Worm (Caenorhabditis elegans) whole organism, mixed stage, embryonic: ENCODE data around the gene F12A10.6.

Experiments
- M03D4.4 ChIP-seq: sonication (generic microtip); optimal IDR thresholded peaks from 2 replicates; lab custom pipeline; 2017; ENCODE audit warnings: mild to moderate bottlenecking, missing genetic modification characterization, missing compliant biosample characterization
- bed-3 ChIP-seq: fragments of 200-800 bp; sonication (Bioruptor generic); optimal IDR thresholded peaks from 3 replicates; lab custom pipeline; 2018; ENCODE audit warnings: mild to moderate bottlenecking, missing genetic modification characterization, moderate library complexity, missing compliant biosample characterization
- blmp-1 ChIP-seq: fragments of 150-350 bp; optimal IDR thresholded peaks from 2 replicates; lab custom pipeline; 2014; ENCODE audit warnings: missing biosample characterization, missing genetic modification characterization
- ceh-39 ChIP-seq: fragments of 150-350 bp; optimal IDR thresholded peaks from 2 replicates; lab custom pipeline; 2014; ENCODE audit warnings: missing biosample characterization, missing genetic modification characterization
- ceh-43 ChIP-seq: fragments of 200-800 bp; sonication (Bioruptor generic); optimal IDR thresholded peaks from 2 replicates; lab custom pipeline; 2018; ENCODE audit warnings: mild to moderate bottlenecking, missing genetic modification characterization, moderate library complexity, missing compliant biosample characterization
- ceh-83 ChIP-seq: fragments of 200-800 bp; sonication (Bioruptor generic); optimal IDR thresholded peaks from 2 replicates; lab custom pipeline; 2018; ENCODE audit warnings: mild to moderate bottlenecking, missing genetic modification characterization, missing compliant biosample characterization
- ces-1 ChIP-seq: fragments of 150-350 bp; optimal IDR thresholded peaks from 2 replicates; lab custom pipeline; 2014; ENCODE audit warnings: missing biosample characterization, missing genetic modification reagents, missing genetic modification characterization
- cnd-1 ChIP-seq: fragments of 200-800 bp; sonication (Bioruptor generic); optimal IDR thresholded peaks from 2 replicates; lab custom pipeline; 2018; ENCODE audit warnings: mild to moderate bottlenecking, missing genetic modification characterization, missing compliant biosample characterization
- drap-1 ChIP-seq: fragments of 200-800 bp; sonication (Bioruptor generic); optimal IDR thresholded peaks from 3 replicates; lab custom pipeline; 2018; ENCODE audit warnings: mild to moderate bottlenecking, missing genetic modification characterization, missing compliant biosample characterization
- elt-1 ChIP-seq: sonication (generic microtip); optimal IDR thresholded peaks from 2 replicates; lab custom pipeline; 2017; ENCODE audit warnings: missing genetic modification characterization, mild to moderate bottlenecking, missing compliant biosample characterization, antibody characterized with exemption, moderate library complexity, borderline replicate concordance; ENCODE audit not compliant: insufficient read depth
- elt-3 ChIP-seq: fragments of 150-350 bp; optimal IDR thresholded peaks from 2 replicates; lab custom pipeline; 2014; ENCODE audit warnings: missing biosample characterization, missing genetic modification characterization
- flh-1 ChIP-seq: fragments of 200-800 bp; sonication (Bioruptor generic); optimal IDR thresholded peaks from 2 replicates; lab custom pipeline; 2018; ENCODE audit warnings: mild to moderate bottlenecking, missing genetic modification characterization, moderate library complexity, missing compliant biosample characterization
- ham-2 ChIP-seq: fragments of 200-800 bp; sonication (Bioruptor generic); optimal IDR thresholded peaks from 2 replicates; lab custom pipeline; 2018; ENCODE audit warnings: mild to moderate bottlenecking, missing genetic modification characterization, missing compliant biosample characterization
- hlh-1 ChIP-seq: fragments of 150-350 bp; optimal IDR thresholded peaks from 2 replicates; lab custom pipeline; 2014; ENCODE audit warnings: missing biosample characterization, missing genetic modification reagents, missing genetic modification characterization
- lin-13 ChIP-seq: fragments of 150-350 bp; optimal IDR thresholded peaks from 2 replicates; lab custom pipeline; 2014; ENCODE audit warnings: missing biosample characterization, missing genetic modification characterization
- lin-32 ChIP-seq: fragments of 200-800 bp; sonication (Bioruptor generic); optimal IDR thresholded peaks from 2 replicates; lab custom pipeline; 2018; ENCODE audit warnings: mild to moderate bottlenecking, missing genetic modification characterization, missing compliant biosample characterization
- lsy-2 ChIP-seq: fragments of 150-350 bp; optimal IDR thresholded peaks from 2 replicates; lab custom pipeline; 2014; ENCODE audit warnings: missing biosample characterization, missing genetic modification characterization
- mab-5 ChIP-seq: fragments of 150-350 bp; optimal IDR thresholded peaks from 2 replicates; lab custom pipeline; 2014; ENCODE audit warnings: missing biosample characterization, missing genetic modification characterization
- mep-1 ChIP-seq: fragments of 150-350 bp; optimal IDR thresholded peaks from 2 replicates; lab custom pipeline; 2017; ENCODE audit warnings: missing biosample characterization, missing genetic modification reagents, missing genetic modification characterization, inconsistent platforms
- mls-2 ChIP-seq: sonication (generic microtip); optimal IDR thresholded peaks from 2 replicates; lab custom pipeline; 2016; ENCODE audit warnings: mild to moderate bottlenecking, missing genetic modification characterization, moderate library complexity, missing compliant biosample characterization
- nhr-12 ChIP-seq: fragments of 150-350 bp; optimal IDR thresholded peaks from 2 replicates; lab custom pipeline; 2014; ENCODE audit warnings: missing biosample characterization, missing genetic modification characterization
- nhr-2 ChIP-seq: fragments of 150-350 bp; optimal IDR thresholded peaks from 2 replicates; lab custom pipeline; 2014; ENCODE audit warnings: missing biosample characterization, missing genetic modification characterization
- nhr-237 ChIP-seq: fragments of 150-350 bp; optimal IDR thresholded peaks from 2 replicates; lab custom pipeline; 2014; ENCODE audit warnings: missing biosample characterization, missing genetic modification characterization
- nhr-28 ChIP-seq: fragments of 150-350 bp; optimal IDR thresholded peaks from 2 replicates; lab custom pipeline; 2014; ENCODE audit warnings: missing biosample characterization, missing genetic modification characterization
- nhr-76 ChIP-seq: sonication (generic microtip); optimal IDR thresholded peaks from 2 replicates; lab custom pipeline; 2017; ENCODE audit warnings: missing biosample characterization, missing genetic modification characterization
- pha-4 ChIP-seq: fragments of 150-350 bp; optimal IDR thresholded peaks from 2 replicates; lab custom pipeline; 2018; ENCODE audit warnings: missing biosample characterization, missing genetic modification reagents, missing genetic modification characterization
- sem-2 ChIP-seq: fragments of 200-800 bp; sonication (Bioruptor generic); optimal IDR thresholded peaks from 2 replicates; lab custom pipeline; 2018; ENCODE audit warnings: mild to moderate bottlenecking, missing genetic modification characterization, missing compliant biosample characterization
- snpc-4 ChIP-seq: fragments of 150-350 bp; optimal IDR thresholded peaks from 2 replicates; lab custom pipeline; 2014; ENCODE audit warnings: missing biosample characterization, missing genetic modification characterization
- sptf-1 ChIP-seq: sonication (generic microtip); optimal IDR thresholded peaks from 2 replicates; lab custom pipeline; 2017; ENCODE audit warnings: mild to moderate bottlenecking, missing genetic modification characterization, moderate library complexity, missing compliant biosample characterization
- tbx-8 ChIP-seq: fragments of 200-800 bp; sonication (Bioruptor generic); optimal IDR thresholded peaks from 2 replicates; lab custom pipeline; 2018; ENCODE audit warnings: mild to moderate bottlenecking, missing genetic modification characterization, moderate library complexity, missing compliant biosample characterization
- unc-120 ChIP-seq: sonication (generic microtip); optimal IDR thresholded peaks from 2 replicates; lab custom pipeline; 2017; ENCODE audit warnings: missing genetic modification characterization, missing compliant biosample characterization; ENCODE audit not compliant: poor library complexity, severe bottlenecking
- unc-39 ChIP-seq: fragments of 150-350 bp; optimal IDR thresholded peaks from 2 replicates; lab custom pipeline; 2014; ENCODE audit warnings: missing biosample characterization, missing genetic modification characterization
- unc-62 ChIP-seq: fragments of 150-350 bp; optimal IDR thresholded peaks from 2 replicates; lab custom pipeline; 2014; ENCODE audit warnings: missing biosample characterization, missing genetic modification reagents, missing genetic modification characterization
- zip-8 ChIP-seq: fragments of 150-350 bp; optimal IDR thresholded peaks from 2 replicates; lab custom pipeline; 2014; ENCODE audit warnings: missing biosample characterization, missing genetic modification characterization
- ztf-11 ChIP-seq: fragments of 150-350 bp; optimal IDR thresholded peaks from 2 replicates; lab custom pipeline; 2014; ENCODE audit warnings: missing biosample characterization, missing genetic modification characterization

Gene F12A10.6

DNA sequence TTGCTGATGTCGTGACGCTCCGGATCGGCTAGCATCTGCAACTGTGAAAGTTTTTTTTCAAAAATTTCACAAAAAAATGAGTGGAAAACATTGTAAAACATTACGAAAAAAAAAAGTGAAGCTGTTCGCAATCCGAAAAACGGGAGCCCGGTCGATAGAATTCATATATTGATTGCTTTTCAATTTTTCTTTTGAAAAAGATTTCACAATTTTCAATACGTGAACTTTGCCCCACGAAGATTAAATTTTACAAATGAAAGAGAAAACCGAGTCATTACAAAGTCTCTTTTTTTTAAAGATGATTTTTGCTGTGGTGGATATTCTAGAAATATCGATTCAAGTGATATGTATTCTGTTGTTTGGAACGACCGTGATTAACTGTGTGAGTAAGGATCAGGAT, at the start of gene F12A10.6:
F12A10.6 (minus strand) TSS at position 101 of the 400 bp plus-strand sequence.
- TF ChIP-seq zip-8 (tag; lab: Kevin White, UChicago) (no peak), pha-4 (tag; lab: Kevin White, UChicago) (no peak), snpc-4 (no peak), tbx-8 (GFP tag; lab: Kevin White, UChicago) (no peak), unc-39 (tag; lab: Kevin White, UChicago) (no peak), ham-2 (no peak), ceh-39 (tag; lab: Kevin White, UChicago) (no peak), lsy-2 (no peak), bed-3 (GFP tag; lab: Kevin White, UChicago) (no peak), ceh-83 (no peak), ces-1 (GFP tag; lab: Kevin White, UChicago) (no peak), elt-1 (tag; lab: Kevin White, UChicago) (no peak), cnd-1 (tag; lab: Kevin White, UChicago) (no peak), drap-1 (GFP tag; lab: Kevin White, UChicago) (no peak), flh-1 (GFP tag; lab: Kevin White, UChicago) (no peak), nhr-76 (no peak), nhr-12 (no peak), lin-32 (no peak), elt-3 (tag; lab: Kevin White, UChicago) (no peak), nhr-237 (no peak)

DNA sequence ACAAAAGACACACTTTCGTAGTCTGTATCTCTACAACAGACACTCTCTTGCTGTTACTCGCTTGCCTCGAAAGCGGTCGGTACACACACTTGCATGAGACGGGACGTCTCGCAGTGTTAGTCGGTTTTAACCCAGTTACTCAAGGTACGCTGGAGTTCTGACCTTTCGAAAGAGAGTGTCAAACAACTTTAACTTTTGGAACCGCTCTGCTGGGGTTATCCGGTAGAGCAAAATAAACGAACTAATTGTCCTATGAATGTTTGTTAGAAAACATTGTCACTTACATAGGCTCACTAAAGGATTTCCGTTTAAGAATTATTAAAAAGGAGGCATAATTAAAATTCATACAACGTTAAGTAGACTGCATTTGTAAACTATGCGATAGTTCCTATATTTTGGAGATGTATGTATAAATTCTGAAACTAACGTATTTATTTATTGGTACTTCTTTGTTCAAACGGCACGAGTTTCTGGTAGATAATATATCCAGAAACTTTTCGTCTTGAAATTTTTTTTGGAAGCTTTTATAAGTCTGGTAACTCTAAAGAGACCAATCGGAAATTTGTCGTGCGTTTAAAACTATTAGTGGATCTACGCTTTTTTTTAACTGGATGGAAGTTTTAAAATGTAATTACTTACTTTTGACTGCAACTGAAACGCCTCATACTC, 49.3 kb upstream of the F12A10.6 start:
- TF ChIP-seq bed-3 (GFP tag; lab: Kevin White, UChicago) (peak; percentile 65), nhr-12 (peak; percentile 89), unc-120 (peak; percentile 94), M03D4.4 (tag; lab: Kevin White, UChicago) (peak; percentile 86), nhr-237 (peak; percentile 92), mab-5 (tag; lab: Kevin White, UChicago) (peak; percentile 84), nhr-76 (no peak), blmp-1 (no peak), elt-1 (tag; lab: Kevin White, UChicago) (no peak), unc-39 (tag; lab: Kevin White, UChicago) (peak; percentile 55), zip-8 (tag; lab: Kevin White, UChicago) (no peak), tbx-8 (GFP tag; lab: Kevin White, UChicago) (peak; percentile 93), lsy-2 (peak; percentile 84), lin-32 (peak; percentile 78), ces-1 (GFP tag; lab: Kevin White, UChicago) (peak; percentile 99), sptf-1 (peak; percentile 93), mls-2 (tag; lab: Kevin White, UChicago) (peak; percentile 95), lin-13 (tag; lab: Kevin White, UChicago) (peak; percentile 85), unc-62 (GFP tag; lab: Kevin White, UChicago) (peak; percentile 89), drap-1 (GFP tag; lab: Kevin White, UChicago) (peak; percentile 89), ceh-43 (GFP tag; lab: Kevin White, UChicago) (peak; percentile 86), ceh-39 (tag; lab: Kevin White, UChicago) (peak; percentile 74), sem-2 (peak; percentile 76), elt-3 (tag; lab: Kevin White, UChicago) (peak; percentile 80), flh-1 (GFP tag; lab: Kevin White, UChicago) (peak; percentile 29), ceh-83 (peak; percentile 93), ztf-11 (peak; percentile 83), nhr-28 (tag; lab: Kevin White, UChicago) (peak; percentile 24), mep-1 (tag; lab: Kevin White, UChicago) (peak; percentile 96), nhr-2 (peak; percentile 86), cnd-1 (tag; lab: Kevin White, UChicago) (peak; percentile 80), hlh-1 (tag; lab: Kevin White, UChicago) (peak; percentile 72), pha-4 (tag; lab: Kevin White, UChicago) (peak; percentile 92), ham-2 (peak; percentile 75), snpc-4 (no peak)

DNA sequence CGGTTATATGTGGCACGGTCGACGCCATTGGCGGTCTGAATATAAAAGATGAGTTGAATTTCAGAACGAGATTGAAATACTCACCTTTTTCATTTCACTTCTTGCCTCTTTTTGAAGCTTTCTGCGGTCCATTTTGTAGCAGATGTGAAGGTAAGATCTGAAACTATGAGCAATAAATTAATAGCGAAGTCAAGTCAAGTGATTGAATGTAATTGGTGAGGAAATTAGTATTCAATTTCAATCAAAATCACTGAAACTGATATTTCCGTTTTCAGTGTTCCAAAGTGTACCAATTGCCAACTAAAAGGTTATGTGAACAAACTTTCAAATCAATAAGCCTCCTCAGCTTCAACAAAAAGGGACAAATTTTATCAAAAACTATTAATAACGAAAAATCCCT, 47.4 kb upstream of the F12A10.6 start, which contains the start of gene C17C3.24:
C17C3.24 (minus strand) TSS at position 101 of the 400 bp plus-strand sequence.
- TF ChIP-seq nhr-237 (no peak), snpc-4 (no peak), ceh-43 (GFP tag; lab: Kevin White, UChicago) (no peak), M03D4.4 (tag; lab: Kevin White, UChicago) (no peak), unc-39 (tag; lab: Kevin White, UChicago) (no peak), flh-1 (GFP tag; lab: Kevin White, UChicago) (no peak)
- TF ChIP-seq, all 35 proteins: peak for 0
